Fruit fly (Drosophila melanogaster) whole organism, wandering third instar larva: ENCODE measurements around the gene CG17109.

ENCODE experiments used
- Abd-B ChIP-seq: fragments of >200 bp; optimal IDR thresholded peaks from 2 replicates; lab custom pipeline; 2017; ENCODE audit warnings: missing biosample characterization, missing genetic modification characterization
- CG32264 ChIP-seq: fragments of 200-800 bp; sonication (Bioruptor generic); optimal IDR thresholded peaks from 2 replicates; lab custom pipeline; 2016; ENCODE audit warnings: missing biosample characterization, missing genetic modification characterization
- CG9705 ChIP-seq: fragments of 200-800 bp; sonication (Bioruptor generic); optimal IDR thresholded peaks from 2 replicates; lab custom pipeline; 2018; ENCODE audit warnings: missing biosample characterization, mild to moderate bottlenecking, missing genetic modification characterization
- CrebA ChIP-seq: fragments of 200-800 bp; sonication (Bioruptor generic); optimal IDR thresholded peaks from 2 replicates; lab custom pipeline; 2016; ENCODE audit warnings: missing biosample characterization, mild to moderate bottlenecking, missing genetic modification characterization, borderline replicate concordance
- Dfd ChIP-seq: fragments of >200 bp; optimal IDR thresholded peaks from 2 replicates; lab custom pipeline; 2017; ENCODE audit warnings: missing biosample characterization, missing genetic modification characterization
- Dif ChIP-seq: fragments of 200-275, 200-300 bp; sonication (Bioruptor generic); optimal IDR thresholded peaks from 2 replicates; lab custom pipeline; 2018; ENCODE audit warnings: missing biosample characterization, missing genetic modification characterization; ENCODE audit not compliant: partially characterized antibody
- GATAd ChIP-seq: sonication (Bioruptor generic); optimal IDR thresholded peaks from 2 replicates; lab custom pipeline; 2016; ENCODE audit warnings: missing biosample characterization, missing genetic modification characterization
- HLH106 ChIP-seq: fragments of 200-800 bp; optimal IDR thresholded peaks from 3 replicates; lab custom pipeline; 2019; ENCODE audit warnings: missing biosample characterization, mild to moderate bottlenecking, missing genetic modification characterization, moderate library complexity
- Hnf4 ChIP-seq: fragments of 200-800 bp; sonication (Bioruptor generic); optimal IDR thresholded peaks from 2 replicates; lab custom pipeline; 2016; ENCODE audit warnings: missing biosample characterization, mild to moderate bottlenecking, missing genetic modification characterization
- Hr83 ChIP-seq: fragments of 200-300 bp; sonication (Bioruptor generic); optimal IDR thresholded peaks from 2 replicates; lab custom pipeline; 2016; ENCODE audit warnings: missing biosample characterization, mild to moderate bottlenecking, missing genetic modification characterization, moderate library complexity; ENCODE audit not compliant: poor library complexity, severe bottlenecking
- Jra ChIP-seq: sonication (Bioruptor generic); optimal IDR thresholded peaks from 2 replicates; lab custom pipeline; 2016; ENCODE audit warnings: missing biosample characterization, missing genetic modification characterization
- Myc ChIP-seq: fragments of >200 bp; optimal IDR thresholded peaks from 2 replicates; lab custom pipeline; 2017
- N ChIP-seq: fragments of >200 bp; optimal IDR thresholded peaks from 2 replicates; lab custom pipeline; 2018; ENCODE audit warnings: missing biosample characterization, missing external identifiers, missing genetic modification characterization
- OdsH ChIP-seq: fragments of 200-800 bp; sonication (Bioruptor generic); optimal IDR thresholded peaks from 2 replicates; lab custom pipeline; 2016; ENCODE audit warnings: missing biosample characterization, mild to moderate bottlenecking, missing genetic modification characterization
- Vsx2 ChIP-seq: fragments of 200-300, 225-300 bp; sonication (Bioruptor generic); optimal IDR thresholded peaks from 2 replicates; lab custom pipeline; 2018; ENCODE audit warnings: missing biosample characterization, missing genetic modification characterization; ENCODE audit not compliant: partially characterized antibody
- brk ChIP-seq: fragments of 200-800 bp; sonication (Bioruptor generic); optimal IDR thresholded peaks from 2 replicates; lab custom pipeline; 2016; ENCODE audit warnings: missing biosample characterization, mild to moderate bottlenecking, missing genetic modification characterization
- dl ChIP-seq, 2 experiments: fragments of 175-275, 200-275 bp in 1 of 2; fragments of 200-275 bp in 1 of 2; sonication (Bioruptor generic); optimal IDR thresholded peaks; lab custom pipeline; 2018; ENCODE audit warnings: mild to moderate bottlenecking in 2 of 2, missing biosample characterization in 2 of 2, missing genetic modification characterization in 2 of 2, moderate library complexity in 2 of 2; ENCODE audit not compliant: partially characterized antibody in 2 of 2, insufficient read depth in 1 of 2
- dmrt93B ChIP-seq: fragments of 200-800 bp; sonication (Bioruptor generic); optimal IDR thresholded peaks from 2 replicates; lab custom pipeline; 2018; ENCODE audit warnings: missing biosample characterization, mild to moderate bottlenecking, missing genetic modification characterization
- dsf ChIP-seq: sonication (Bioruptor generic); optimal IDR thresholded peaks from 2 replicates; lab custom pipeline; 2016; ENCODE audit warnings: missing biosample characterization, missing genetic modification characterization, borderline replicate concordance
- ey ChIP-seq: fragments of 200-800 bp; sonication (Bioruptor generic); optimal IDR thresholded peaks from 2 replicates; lab custom pipeline; 2016; ENCODE audit warnings: missing biosample characterization, missing genetic modification characterization
- foxo ChIP-seq, 2 experiments: fragments of 200-800 bp; sonication (Bioruptor generic); optimal IDR thresholded peaks; 2 replicates in 1 of 2; 3 replicates in 1 of 2; lab custom pipeline; 2016 to 2017; ENCODE audit warnings: missing biosample characterization in 2 of 2, missing genetic modification characterization in 2 of 2
- fru ChIP-seq: fragments of 200-800 bp; sonication (Bioruptor generic); optimal IDR thresholded peaks from 3 replicates; lab custom pipeline; 2016; ENCODE audit warnings: missing biosample characterization, mild to moderate bottlenecking, missing genetic modification characterization
- h ChIP-seq: fragments of 200-800 bp; sonication (Bioruptor generic); optimal IDR thresholded peaks from 3 replicates; lab custom pipeline; 2016; ENCODE audit warnings: missing biosample characterization, mild to moderate bottlenecking, missing genetic modification characterization
- jim ChIP-seq: fragments of 175-275, 200-325 bp; sonication (Bioruptor generic); optimal IDR thresholded peaks from 2 replicates; lab custom pipeline; 2016; ENCODE audit warnings: missing biosample characterization, mild to moderate bottlenecking, missing genetic modification characterization
- lola ChIP-seq: fragments of >200 bp; optimal IDR thresholded peaks from 2 replicates; lab custom pipeline; 2017; ENCODE audit warnings: missing biosample characterization, missing genetic modification characterization
- psq ChIP-seq: fragments of 200-800 bp; sonication (Bioruptor generic); optimal IDR thresholded peaks from 3 replicates; lab custom pipeline; 2017; ENCODE audit warnings: missing biosample characterization, mild to moderate bottlenecking, missing genetic modification characterization, moderate library complexity
- rgr ChIP-seq: fragments of 200-800 bp; sonication (Bioruptor generic); optimal IDR thresholded peaks from 3 replicates; lab custom pipeline; 2016; ENCODE audit warnings: missing biosample characterization, mild to moderate bottlenecking, missing genetic modification characterization
- sage ChIP-seq: fragments of 200-800 bp; sonication (Bioruptor generic); optimal IDR thresholded peaks from 2 replicates; lab custom pipeline; 2016; ENCODE audit warnings: missing biosample characterization, mild to moderate bottlenecking, missing genetic modification characterization
- sv ChIP-seq: fragments of 200-800 bp; sonication (Bioruptor generic); optimal IDR thresholded peaks from 3 replicates; lab custom pipeline; 2016; ENCODE audit warnings: missing biosample characterization, missing genetic modification characterization
- tai ChIP-seq: sonication (Bioruptor generic); optimal IDR thresholded peaks from 2 replicates; lab custom pipeline; 2016; ENCODE audit warnings: missing biosample characterization, missing genetic modification characterization
- usp ChIP-seq: fragments of >200 bp; optimal IDR thresholded peaks from 2 replicates; lab custom pipeline; 2017; ENCODE audit warnings: missing biosample characterization, missing genetic modification characterization
- woc ChIP-seq: sonication (Bioruptor generic); optimal IDR thresholded peaks from 2 replicates; lab custom pipeline; 2016; ENCODE audit warnings: missing biosample characterization, mild to moderate bottlenecking, missing genetic modification characterization

Gene CG17109

dm6 chr3R:23067209-23067826 lies 28.2 kb upstream of the CG17109 start, which contains the start of gene CG17111:
CG17111 (minus strand) TSS chr3R:23067259.
- peak in 1 of 2 experiments; percentile 19 for TF ChIP-seq foxo (GFP tag; optimal IDR thresholded peaks at IDR 0.05; lab: Kevin White, UChicago)
- peak; percentile 43 for TF ChIP-seq h (GFP tag; lab: Kevin White, UChicago)
- no peak for TF ChIP-seq GATAd (GFP tag; lab: Kevin White, UChicago)
- TF ChIP-seq OdsH (GFP tag; lab: Kevin White, UChicago): peak; percentile 3
- no peak for TF ChIP-seq brk (GFP tag; lab: Kevin White, UChicago)
- peak; percentile 2 for TF ChIP-seq rgr (GFP tag; lab: Kevin White, UChicago)
- TF ChIP-seq fru: peak; percentile 8
- peak; percentile 29 for TF ChIP-seq sv
- TF ChIP-seq HLH106 (tag; lab: Kevin White, UChicago): peak; percentile 35
- no peak for TF ChIP-seq woc
- TF ChIP-seq psq (GFP tag; lab: Kevin White, UChicago): no peak

dm6 chr3R:23074480-23074879 lies 21.0 kb upstream of the CG17109 start:
- TF ChIP-seq foxo (GFP tag; optimal IDR thresholded peaks at IDR 0.05; lab: Kevin White, UChicago): no peak
- no peak for TF ChIP-seq tai (GFP tag; lab: Kevin White, UChicago)
- TF ChIP-seq Abd-B (GFP tag; lab: Kevin White, UChicago): no peak

dm6 chr3R:23081265-23081664 lies 14.2 kb upstream of the CG17109 start:
- no peak for TF ChIP-seq lola
- TF ChIP-seq woc: no peak
- no peak for TF ChIP-seq dmrt93B (GFP tag; lab: Kevin White, UChicago)
- TF ChIP-seq foxo (GFP tag; optimal IDR thresholded peaks at IDR 0.05; lab: Kevin White, UChicago): no peak
- no peak for TF ChIP-seq OdsH (GFP tag; lab: Kevin White, UChicago)
- no peak for TF ChIP-seq HLH106 (tag; lab: Kevin White, UChicago)
- TF ChIP-seq, all 38 proteins: peak for 0

- TF ChIP-seq rgr (GFP tag; lab: Kevin White, UChicago) (no peak), OdsH (GFP tag; lab: Kevin White, UChicago) (no peak), CrebA (GFP tag; lab: Kevin White, UChicago) (no peak), sage (GFP tag; lab: Kevin White, UChicago) (no peak)
These were observed 7.2 kb upstream of the CG17109 start for dm6 chr3R:23088252-23088651.

dm6 chr3R:23091586-23092228 lies 3.8 kb upstream of the CG17109 start, which contains the start of the genes CG17110 and CG6726:
CG17110 (plus strand) TSS chr3R:23091724.
CG6726 (plus strand) TSS chr3R:23091724.
- TF ChIP-seq Vsx2 (GFP tag; lab: Kevin White, UChicago) (peak; percentile 84), tai (GFP tag; lab: Kevin White, UChicago) (no peak), Jra (GFP tag; lab: Kevin White, UChicago) (no peak), brk (GFP tag; lab: Kevin White, UChicago) (no peak), Dif (GFP tag; lab: Kevin White, UChicago) (no peak), sv (no peak), usp (GFP tag; lab: Kevin White, UChicago) (no peak), sage (GFP tag; lab: Kevin White, UChicago) (no peak), dl (GFP tag; optimal IDR thresholded peaks at IDR 0.05; lab: Kevin White, UChicago; ENCODE audit: insufficient read depth in 1 of 2, partially characterized antibody in 2 of 2) (no peak), jim (GFP tag; lab: Kevin White, UChicago) (no peak), CG32264 (GFP tag; lab: Kevin White, UChicago) (no peak), dsf (GFP tag; lab: Kevin White, UChicago) (no peak), Dfd (GFP tag; lab: Kevin White, UChicago) (no peak), Myc (lab: Kevin White, UChicago) (peak; percentile 26), CrebA (GFP tag; lab: Kevin White, UChicago) (no peak), psq (GFP tag; lab: Kevin White, UChicago) (no peak), fru (no peak), Hnf4 (GFP tag; lab: Kevin White, UChicago) (no peak), foxo (GFP tag; optimal IDR thresholded peaks at IDR 0.05; lab: Kevin White, UChicago) (no peak), h (GFP tag; lab: Kevin White, UChicago) (no peak), OdsH (GFP tag; lab: Kevin White, UChicago) (no peak), rgr (GFP tag; lab: Kevin White, UChicago) (peak; percentile 26), Hr83 (peak; percentile 8), N (GFP tag; lab: Kevin White, UChicago) (no peak), ey (GFP tag; lab: Kevin White, UChicago) (no peak), CG9705 (GFP tag; lab: Kevin White, UChicago) (no peak)
- TF ChIP-seq, all 38 proteins: peak for 4
